Worm (Caenorhabditis elegans) whole organism, mixed stage, embryonic: ENCODE measurements around the gene C15F1.5.

Source experiments
- M03D4.4 ChIP-seq: sonication (generic microtip); optimal IDR thresholded peaks from 2 replicates; lab custom pipeline; 2017; ENCODE audit warnings: mild to moderate bottlenecking, missing genetic modification characterization, missing compliant biosample characterization
- blmp-1 ChIP-seq: fragments of 150-350 bp; optimal IDR thresholded peaks from 2 replicates; lab custom pipeline; 2014; ENCODE audit warnings: missing biosample characterization, missing genetic modification characterization
- ceh-39 ChIP-seq: fragments of 150-350 bp; optimal IDR thresholded peaks from 2 replicates; lab custom pipeline; 2014; ENCODE audit warnings: missing biosample characterization, missing genetic modification characterization
- ceh-43 ChIP-seq: fragments of 200-800 bp; sonication (Bioruptor generic); optimal IDR thresholded peaks from 2 replicates; lab custom pipeline; 2018; ENCODE audit warnings: mild to moderate bottlenecking, missing genetic modification characterization, moderate library complexity, missing compliant biosample characterization
- ces-1 ChIP-seq: fragments of 150-350 bp; optimal IDR thresholded peaks from 2 replicates; lab custom pipeline; 2014; ENCODE audit warnings: missing biosample characterization, missing genetic modification reagents, missing genetic modification characterization
- cnd-1 ChIP-seq: fragments of 200-800 bp; sonication (Bioruptor generic); optimal IDR thresholded peaks from 2 replicates; lab custom pipeline; 2018; ENCODE audit warnings: mild to moderate bottlenecking, missing genetic modification characterization, missing compliant biosample characterization
- drap-1 ChIP-seq: fragments of 200-800 bp; sonication (Bioruptor generic); optimal IDR thresholded peaks from 3 replicates; lab custom pipeline; 2018; ENCODE audit warnings: mild to moderate bottlenecking, missing genetic modification characterization, missing compliant biosample characterization
- elt-1 ChIP-seq: sonication (generic microtip); optimal IDR thresholded peaks from 2 replicates; lab custom pipeline; 2017; ENCODE audit warnings: missing genetic modification characterization, mild to moderate bottlenecking, missing compliant biosample characterization, antibody characterized with exemption, moderate library complexity, borderline replicate concordance; ENCODE audit not compliant: insufficient read depth
- flh-1 ChIP-seq: fragments of 200-800 bp; sonication (Bioruptor generic); optimal IDR thresholded peaks from 2 replicates; lab custom pipeline; 2018; ENCODE audit warnings: mild to moderate bottlenecking, missing genetic modification characterization, moderate library complexity, missing compliant biosample characterization
- ham-2 ChIP-seq: fragments of 200-800 bp; sonication (Bioruptor generic); optimal IDR thresholded peaks from 2 replicates; lab custom pipeline; 2018; ENCODE audit warnings: mild to moderate bottlenecking, missing genetic modification characterization, missing compliant biosample characterization
- hlh-1 ChIP-seq: fragments of 150-350 bp; optimal IDR thresholded peaks from 2 replicates; lab custom pipeline; 2014; ENCODE audit warnings: missing biosample characterization, missing genetic modification reagents, missing genetic modification characterization
- lin-32 ChIP-seq: fragments of 200-800 bp; sonication (Bioruptor generic); optimal IDR thresholded peaks from 2 replicates; lab custom pipeline; 2018; ENCODE audit warnings: mild to moderate bottlenecking, missing genetic modification characterization, missing compliant biosample characterization
- mep-1 ChIP-seq: fragments of 150-350 bp; optimal IDR thresholded peaks from 2 replicates; lab custom pipeline; 2017; ENCODE audit warnings: missing biosample characterization, missing genetic modification reagents, missing genetic modification characterization, inconsistent platforms
- mls-2 ChIP-seq: sonication (generic microtip); optimal IDR thresholded peaks from 2 replicates; lab custom pipeline; 2016; ENCODE audit warnings: mild to moderate bottlenecking, missing genetic modification characterization, moderate library complexity, missing compliant biosample characterization
- nhr-12 ChIP-seq: fragments of 150-350 bp; optimal IDR thresholded peaks from 2 replicates; lab custom pipeline; 2014; ENCODE audit warnings: missing biosample characterization, missing genetic modification characterization
- nhr-2 ChIP-seq: fragments of 150-350 bp; optimal IDR thresholded peaks from 2 replicates; lab custom pipeline; 2014; ENCODE audit warnings: missing biosample characterization, missing genetic modification characterization
- nhr-237 ChIP-seq: fragments of 150-350 bp; optimal IDR thresholded peaks from 2 replicates; lab custom pipeline; 2014; ENCODE audit warnings: missing biosample characterization, missing genetic modification characterization
- nhr-28 ChIP-seq: fragments of 150-350 bp; optimal IDR thresholded peaks from 2 replicates; lab custom pipeline; 2014; ENCODE audit warnings: missing biosample characterization, missing genetic modification characterization
- nhr-76 ChIP-seq: sonication (generic microtip); optimal IDR thresholded peaks from 2 replicates; lab custom pipeline; 2017; ENCODE audit warnings: missing biosample characterization, missing genetic modification characterization
- pha-4 ChIP-seq: fragments of 150-350 bp; optimal IDR thresholded peaks from 2 replicates; lab custom pipeline; 2018; ENCODE audit warnings: missing biosample characterization, missing genetic modification reagents, missing genetic modification characterization
- sem-2 ChIP-seq: fragments of 200-800 bp; sonication (Bioruptor generic); optimal IDR thresholded peaks from 2 replicates; lab custom pipeline; 2018; ENCODE audit warnings: mild to moderate bottlenecking, missing genetic modification characterization, missing compliant biosample characterization
- snpc-4 ChIP-seq: fragments of 150-350 bp; optimal IDR thresholded peaks from 2 replicates; lab custom pipeline; 2014; ENCODE audit warnings: missing biosample characterization, missing genetic modification characterization
- sptf-1 ChIP-seq: sonication (generic microtip); optimal IDR thresholded peaks from 2 replicates; lab custom pipeline; 2017; ENCODE audit warnings: mild to moderate bottlenecking, missing genetic modification characterization, moderate library complexity, missing compliant biosample characterization
- tbx-8 ChIP-seq: fragments of 200-800 bp; sonication (Bioruptor generic); optimal IDR thresholded peaks from 2 replicates; lab custom pipeline; 2018; ENCODE audit warnings: mild to moderate bottlenecking, missing genetic modification characterization, moderate library complexity, missing compliant biosample characterization
- unc-120 ChIP-seq: sonication (generic microtip); optimal IDR thresholded peaks from 2 replicates; lab custom pipeline; 2017; ENCODE audit warnings: missing genetic modification characterization, missing compliant biosample characterization; ENCODE audit not compliant: poor library complexity, severe bottlenecking
- unc-39 ChIP-seq: fragments of 150-350 bp; optimal IDR thresholded peaks from 2 replicates; lab custom pipeline; 2014; ENCODE audit warnings: missing biosample characterization, missing genetic modification characterization
- unc-62 ChIP-seq: fragments of 150-350 bp; optimal IDR thresholded peaks from 2 replicates; lab custom pipeline; 2014; ENCODE audit warnings: missing biosample characterization, missing genetic modification reagents, missing genetic modification characterization
- zip-8 ChIP-seq: fragments of 150-350 bp; optimal IDR thresholded peaks from 2 replicates; lab custom pipeline; 2014; ENCODE audit warnings: missing biosample characterization, missing genetic modification characterization

Gene C15F1.5

ce11 chrII:6937057-6937456 is 33.4 kb downstream of the C15F1.5 start:
- TF ChIP-seq ces-1 (GFP tag; lab: Kevin White, UChicago), result peak; percentile 3
- TF ChIP-seq pha-4 (tag; lab: Kevin White, UChicago), result peak; percentile 55
- no peak for TF ChIP-seq unc-120
- no peak for TF ChIP-seq hlh-1 (tag; lab: Kevin White, UChicago)

DNA sequence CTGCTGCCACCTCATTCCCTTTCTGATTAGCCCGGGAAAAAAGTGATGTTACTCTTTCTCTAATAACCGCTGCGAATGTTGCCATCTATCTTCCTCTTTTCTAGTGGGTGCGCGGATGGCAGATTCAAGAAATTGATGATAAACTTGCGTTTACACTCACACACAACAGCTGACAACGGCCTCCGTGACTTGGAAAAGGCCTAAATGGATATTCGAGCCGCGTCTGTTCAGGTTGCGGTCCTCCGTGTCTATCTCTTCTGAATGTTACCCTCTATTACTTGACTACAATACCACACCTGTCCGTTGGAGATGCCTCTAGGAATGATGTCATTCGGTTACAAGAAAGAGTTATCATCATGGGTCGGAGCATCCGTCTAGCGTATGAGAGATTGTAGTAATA is 33.9 kb downstream of the C15F1.5 start:
- peak; percentile 91 for TF ChIP-seq unc-120
- TF ChIP-seq unc-62, result peak; percentile 62
- TF ChIP-seq elt-1, result peak; percentile 60
- TF ChIP-seq hlh-1 (tag; lab: Kevin White, UChicago), result peak; percentile 97
- no peak for TF ChIP-seq ceh-39

- peak; percentile 85 for TF ChIP-seq lin-32 (GFP tag; lab: Kevin White, UChicago)
- no peak for TF ChIP-seq unc-120
- peak; percentile 40 for TF ChIP-seq ces-1 (GFP tag; lab: Kevin White, UChicago)
- peak; percentile 10 for TF ChIP-seq mls-2 (tag; lab: Kevin White, UChicago)
- TF ChIP-seq unc-62, result peak; percentile 32
- peak; percentile 33 for TF ChIP-seq hlh-1 (tag; lab: Kevin White, UChicago)
- TF ChIP-seq ham-2 (GFP tag; lab: Kevin White, UChicago), result no peak
- no peak for TF ChIP-seq nhr-12
- no peak for TF ChIP-seq cnd-1 (tag; lab: Kevin White, UChicago)
- no peak for TF ChIP-seq ceh-43 (GFP tag; lab: Kevin White, UChicago)
These were observed 34.4 kb downstream of the C15F1.5 start for ce11 chrII:6935975-6936374.

- TF ChIP-seq nhr-12 (no peak), lin-32 (GFP tag; lab: Kevin White, UChicago) (no peak), nhr-76 (no peak), mep-1 (tag; lab: Kevin White, UChicago) (no peak), ceh-43 (GFP tag; lab: Kevin White, UChicago) (no peak), M03D4.4 (tag; lab: Kevin White, UChicago) (no peak), zip-8 (no peak), flh-1 (GFP tag; lab: Kevin White, UChicago) (no peak), mls-2 (tag; lab: Kevin White, UChicago) (no peak), hlh-1 (tag; lab: Kevin White, UChicago) (no peak), ces-1 (GFP tag; lab: Kevin White, UChicago) (no peak), nhr-2 (tag; lab: Kevin White, UChicago) (no peak), snpc-4 (no peak), unc-120 (no peak), pha-4 (tag; lab: Kevin White, UChicago) (no peak), nhr-28 (tag; lab: Kevin White, UChicago) (no peak)
- TF ChIP-seq, all 35 proteins: peak for 0
These were observed 35.7 kb downstream of the C15F1.5 start for ce11 chrII:6934729-6935128.

DNA sequence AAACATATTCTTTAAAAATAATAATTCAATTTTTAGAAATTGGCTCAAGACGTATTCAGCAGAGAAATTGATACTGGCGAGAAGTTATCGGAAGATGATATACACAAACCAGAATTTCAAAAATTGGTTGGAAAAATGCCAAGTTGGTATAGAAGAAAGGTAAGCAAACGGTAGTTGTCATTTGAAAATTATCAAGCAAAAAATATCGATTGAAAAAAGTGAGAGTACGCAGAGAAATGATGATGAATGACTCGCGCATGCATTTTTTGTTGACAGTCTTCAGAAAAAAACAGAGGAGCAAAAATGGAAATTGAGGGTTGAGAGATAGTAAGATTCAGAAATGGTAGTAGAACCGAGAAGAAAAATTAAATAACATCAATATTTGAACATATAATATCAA is 37.4 kb downstream of the C15F1.5 start:
- TF ChIP-seq zip-8 (no peak), elt-1 (no peak), nhr-28 (tag; lab: Kevin White, UChicago) (no peak), blmp-1 (tag; lab: Kevin White, UChicago) (no peak), M03D4.4 (tag; lab: Kevin White, UChicago) (no peak), ces-1 (GFP tag; lab: Kevin White, UChicago) (no peak), flh-1 (GFP tag; lab: Kevin White, UChicago) (no peak), sptf-1 (tag; lab: Kevin White, UChicago) (no peak), unc-120 (no peak), tbx-8 (GFP tag; lab: Kevin White, UChicago) (no peak), hlh-1 (tag; lab: Kevin White, UChicago) (no peak), lin-32 (GFP tag; lab: Kevin White, UChicago) (no peak), sem-2 (no peak)

DNA sequence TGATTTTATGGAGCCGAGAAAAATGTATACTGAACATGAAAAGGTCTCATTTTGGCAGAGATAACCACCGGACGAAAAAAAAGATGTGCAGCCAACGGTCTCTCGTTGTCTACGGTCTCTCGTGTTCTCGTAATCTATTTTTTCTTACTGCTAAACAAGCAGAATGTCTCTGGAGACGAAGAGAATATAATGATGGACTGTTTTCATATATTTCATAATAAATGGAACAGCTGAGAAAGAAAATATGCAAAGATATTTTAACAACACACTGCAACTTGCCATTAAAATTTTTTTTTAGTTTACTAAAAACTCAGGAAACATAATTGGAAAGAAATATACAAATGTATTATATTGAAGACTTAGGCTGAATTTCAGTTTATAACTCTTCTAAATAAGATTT is 40.3 kb downstream of the C15F1.5 start:
- TF ChIP-seq ces-1 (GFP tag; lab: Kevin White, UChicago) (peak; percentile 44), pha-4 (tag; lab: Kevin White, UChicago) (no peak), nhr-237 (tag; lab: Kevin White, UChicago) (no peak)

DNA sequence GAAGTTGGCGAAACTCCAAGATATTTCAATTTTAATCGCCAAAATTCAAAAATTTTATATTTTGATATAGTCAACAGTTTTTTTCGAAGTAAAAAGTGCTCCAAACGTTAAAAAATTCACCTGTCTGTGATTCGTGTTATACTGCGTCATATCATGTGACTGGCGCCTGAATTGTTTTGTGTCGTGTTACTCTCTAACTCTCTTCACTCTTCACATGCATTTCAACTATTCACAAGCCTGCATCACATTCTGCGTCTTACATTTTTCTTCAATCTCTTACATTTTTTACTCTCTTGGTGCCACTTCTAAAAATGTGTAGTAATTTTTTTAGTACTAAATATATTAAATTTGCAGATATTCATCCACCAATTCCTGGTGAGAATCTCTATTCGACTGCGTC is 42.0 kb downstream of the C15F1.5 start, which contains the start of gene flcn-1:
flcn-1 (plus strand) TSS at position 348 of the 400 bp plus-strand sequence.
- TF ChIP-seq ces-1 (GFP tag; lab: Kevin White, UChicago) (peak; percentile 12), ham-2 (GFP tag; lab: Kevin White, UChicago) (no peak), drap-1 (GFP tag; lab: Kevin White, UChicago) (no peak), unc-39 (tag; lab: Kevin White, UChicago) (no peak), lin-32 (GFP tag; lab: Kevin White, UChicago) (no peak), blmp-1 (tag; lab: Kevin White, UChicago) (no peak)
